Worm (Caenorhabditis elegans) whole organism, L4 larva: ENCODE data around the gene F40G9.14.
A peak's percentile ranks its signal among the peaks of the same experiment; 100 is the strongest.

Experiments used
- D1046.2 ChIP-seq: fragments of 200-800 bp; sonication (Bioruptor generic); IDR thresholded peaks from 2 replicates; pipeline ENCODE4 v1.3.6; 2022; ENCODE audit warnings: missing genetic modification characterization, missing compliant biosample characterization
- F37D6.2 ChIP-seq: sonication (generic microtip); optimal IDR thresholded peaks from 2 replicates; lab custom pipeline; 2016; ENCODE audit warnings: mild to moderate bottlenecking, missing genetic modification characterization, missing compliant biosample characterization
- F44E2.7 ChIP-seq: fragments of 200-800 bp; sonication (Bioruptor generic); IDR thresholded peaks from 2 replicates; pipeline ENCODE4 v2.1.2; 2022; ENCODE audit warnings: missing genetic modification characterization, missing compliant biosample characterization
- R02D3.7 ChIP-seq: fragments of 150-350 bp; sonication (generic microtip); optimal IDR thresholded peaks from 3 replicates; lab custom pipeline; 2014; ENCODE audit warnings: missing biosample characterization, missing genetic modification characterization
- T20F7.1 ChIP-seq: fragments of 200-800 bp; sonication (Bioruptor generic); optimal IDR thresholded peaks from 2 replicates; lab custom pipeline; 2018; ENCODE audit warnings: mild to moderate bottlenecking, missing genetic modification characterization, missing compliant biosample characterization
- T26A8.4 ChIP-seq: fragments of 200-800 bp; sonication (Bioruptor generic); IDR thresholded peaks from 2 replicates; pipeline ENCODE4 v1.3.6; 2022; ENCODE audit warnings: missing genetic modification characterization, missing compliant biosample characterization
- aha-1 ChIP-seq: fragments of 150-350 bp; peaks from one replicate; lab custom pipeline; 2014; ENCODE audit warnings: missing biosample characterization, missing genetic modification characterization
- aly-2 ChIP-seq: sonication (generic microtip); optimal IDR thresholded peaks from 2 replicates; lab custom pipeline; 2018; ENCODE audit warnings: missing biosample characterization, missing genetic modification characterization
- ama-1 ChIP-seq: fragments of 150-350 bp; optimal IDR thresholded peaks from 2 replicates; lab custom pipeline; 2014; ENCODE audit warnings: inconsistent platforms, mixed read lengths
- arid-1 ChIP-seq: fragments of 200-800 bp; sonication (Bioruptor generic); conservative IDR thresholded peaks from 2 replicates; pipeline ENCODE4 v1.3.6; 2022; ENCODE audit warnings: missing genetic modification reagents, missing genetic modification characterization, missing compliant biosample characterization
- ceh-28 ChIP-seq: fragments of 150-350 bp; optimal IDR thresholded peaks from 2 replicates; lab custom pipeline; 2014; ENCODE audit warnings: missing biosample characterization, missing genetic modification reagents, missing genetic modification characterization
- ceh-62 ChIP-seq: sonication (generic microtip); optimal IDR thresholded peaks from 2 replicates; lab custom pipeline; 2017; ENCODE audit warnings: missing biosample characterization, missing genetic modification characterization
- ceh-82 ChIP-seq: sonication (generic microtip); optimal IDR thresholded peaks from 2 replicates; lab custom pipeline; 2017; ENCODE audit warnings: missing biosample characterization, missing genetic modification characterization
- daf-16 ChIP-seq, 3 experiments: sonication (generic microtip); optimal IDR thresholded peaks; 2 replicates each; lab custom pipeline; 2016 to 2017; ENCODE audit warnings: missing genetic modification characterization in 3 of 3, missing genetic modification reagents in 3 of 3, mild to moderate bottlenecking in 2 of 3, missing compliant biosample characterization in 2 of 3, missing biosample characterization in 1 of 3, moderate library complexity in 1 of 3
- daf-8 ChIP-seq: fragments of 200-800 bp; sonication (Bioruptor generic); IDR thresholded peaks from 2 replicates; pipeline ENCODE4 v1.3.6; 2022; ENCODE audit warnings: missing genetic modification characterization, missing compliant biosample characterization
- dmd-6 ChIP-seq: fragments of 200-800 bp; sonication (Bioruptor generic); IDR thresholded peaks from 2 replicates; pipeline ENCODE4 v1.3.6; 2022; ENCODE audit warnings: missing genetic modification reagents, missing genetic modification characterization, missing compliant biosample characterization
- dmd-9 ChIP-seq: fragments of 200-800 bp; sonication (Bioruptor generic); IDR thresholded peaks from 2 replicates; pipeline ENCODE4 v1.3.6; 2022; ENCODE audit warnings: missing genetic modification reagents, missing genetic modification characterization, missing compliant biosample characterization
- dpl-1 ChIP-seq: fragments of 150-350 bp; optimal IDR thresholded peaks from 2 replicates; lab custom pipeline; 2014; ENCODE audit warnings: missing biosample characterization, missing genetic modification reagents, missing genetic modification characterization
- egl-27 ChIP-seq: sonication (generic microtip); optimal IDR thresholded peaks from 3 replicates; lab custom pipeline; 2017; ENCODE audit warnings: missing biosample characterization, missing genetic modification reagents, missing genetic modification characterization
- fkh-10 ChIP-seq: fragments of 150-350 bp; optimal IDR thresholded peaks from 2 replicates; lab custom pipeline; 2014; ENCODE audit warnings: missing biosample characterization, missing genetic modification reagents, missing genetic modification characterization
- hlh-30 ChIP-seq: sonication (generic microtip); optimal IDR thresholded peaks from 2 replicates; lab custom pipeline; 2017; ENCODE audit warnings: antibody characterized with exemption, mild to moderate bottlenecking, missing genetic modification characterization, missing compliant biosample characterization; ENCODE audit not compliant: insufficient read depth
- hmg-1.1 ChIP-seq: fragments of 200-800 bp; sonication (Bioruptor generic); IDR thresholded peaks from 2 replicates; pipeline ENCODE4 v1.3.6; 2022; ENCODE audit warnings: missing genetic modification reagents, missing genetic modification characterization, missing compliant biosample characterization
- lim-7 ChIP-seq: fragments of 200-800 bp; sonication (Bioruptor generic); IDR thresholded peaks from 2 replicates; pipeline ENCODE4 v1.3.6; 2022; ENCODE audit warnings: missing genetic modification characterization, missing compliant biosample characterization
- lin-1 ChIP-seq: fragments of 200-800 bp; sonication (Bioruptor generic); IDR thresholded peaks from 2 replicates; pipeline ENCODE4 v1.3.6; 2022; ENCODE audit warnings: missing genetic modification reagents, missing genetic modification characterization, missing compliant biosample characterization
- lin-13 ChIP-seq: fragments of 150-350 bp; optimal IDR thresholded peaks from 2 replicates; lab custom pipeline; 2014; ENCODE audit warnings: missing biosample characterization, missing genetic modification reagents, missing genetic modification characterization
- lin-39 ChIP-seq: fragments of 150-350 bp; optimal IDR thresholded peaks from 2 replicates; lab custom pipeline; 2014; ENCODE audit warnings: missing biosample characterization, missing genetic modification reagents, missing genetic modification characterization
- mxl-3 ChIP-seq: fragments of 200-800 bp; sonication (Bioruptor generic); optimal IDR thresholded peaks from 2 replicates; lab custom pipeline; 2018; ENCODE audit warnings: mild to moderate bottlenecking, missing genetic modification characterization, missing compliant biosample characterization
- nhr-28 ChIP-seq: fragments of 150-350 bp; optimal IDR thresholded peaks from 2 replicates; lab custom pipeline; 2014; ENCODE audit warnings: missing biosample characterization, missing genetic modification characterization
- nhr-76 ChIP-seq: fragments of 150-350 bp; optimal IDR thresholded peaks from 2 replicates; lab custom pipeline; 2014; ENCODE audit warnings: missing biosample characterization, missing genetic modification characterization
- php-3 ChIP-seq: fragments of 200-800 bp; sonication (Bioruptor generic); IDR thresholded peaks from 2 replicates; pipeline ENCODE4 v1.3.6; 2022; ENCODE audit warnings: missing genetic modification reagents, missing genetic modification characterization, missing compliant biosample characterization
- spr-3 ChIP-seq: fragments of 200-800 bp; sonication (Bioruptor generic); optimal IDR thresholded peaks from 2 replicates; lab custom pipeline; 2018; ENCODE audit warnings: mild to moderate bottlenecking, missing genetic modification characterization, missing compliant biosample characterization
- tag-97 ChIP-seq: fragments of 200-800 bp; sonication (Bioruptor generic); IDR thresholded peaks from 2 replicates; pipeline ENCODE4 v1.3.6; 2022; ENCODE audit warnings: missing genetic modification characterization, missing compliant biosample characterization
- tra-1 ChIP-seq: fragments of 200-800 bp; sonication (Bioruptor generic); IDR thresholded peaks from 2 replicates; pipeline ENCODE4 v1.3.6; 2022; ENCODE audit warnings: missing genetic modification reagents, missing genetic modification characterization, missing compliant biosample characterization
- unc-39 ChIP-seq: sonication (generic microtip); optimal IDR thresholded peaks from 2 replicates; lab custom pipeline; 2017; ENCODE audit warnings: missing biosample characterization, missing genetic modification characterization
- unc-62 ChIP-seq, 3 experiments: fragments of 150-350 bp in 1 of 3; sonication (generic microtip); optimal IDR thresholded peaks in 2 of 3; peaks in 1 of 3; 1 replicate in 1 of 3; 2 replicates in 2 of 3; lab custom pipeline; 2014 to 2017; ENCODE audit warnings: missing biosample characterization in 3 of 3, missing genetic modification characterization in 3 of 3, missing genetic modification reagents in 3 of 3, missing genotype in 1 of 3
- vab-7 ChIP-seq: fragments of 200-800 bp; sonication (Bioruptor generic); IDR thresholded peaks from 2 replicates; pipeline ENCODE4 v1.3.6; 2022; ENCODE audit warnings: missing genetic modification reagents, missing genetic modification characterization, missing compliant biosample characterization
- zfp-2 ChIP-seq: sonication (generic microtip); optimal IDR thresholded peaks from 2 replicates; lab custom pipeline; 2016; ENCODE audit warnings: mild to moderate bottlenecking, missing genetic modification characterization, missing compliant biosample characterization
- ztf-11 ChIP-seq: fragments of 150-350 bp; optimal IDR thresholded peaks from 2 replicates; lab custom pipeline; 2014; ENCODE audit warnings: missing biosample characterization, missing genetic modification characterization

F40G9.14 gene

ce11 chrIII:208793-209694, 31.4 kb upstream of the F40G9.14 start:
- TF ChIP-seq dmd-6 (GFP tag; lab: Robert Waterston, UW) (no peak), aha-1 (tag; lab: Kevin White, UChicago) (peak; percentile 94), ceh-82 (no peak), F37D6.2 (tag; lab: Kevin White, UChicago) (no peak), hlh-30 (no peak), arid-1 (no peak), daf-8 (GFP tag; lab: Robert Waterston, UW) (no peak), hmg-1.1 (no peak)

ce11 chrIII:207023-207422, 29.4 kb upstream of the F40G9.14 start, which contains the start of gene W10C4.1:
Gene W10C4.1 (minus strand): TSS chrIII:207123.
- TF ChIP-seq R02D3.7 (tag; lab: Kevin White, UChicago) (no peak), tag-97 (GFP tag; lab: Robert Waterston, UW) (no peak), aly-2 (tag; lab: Kevin White, UChicago) (no peak), nhr-28 (no peak), lin-1 (no peak), ceh-82 (no peak), lin-39 (no peak), dmd-9 (GFP tag; lab: Robert Waterston, UW) (no peak), ceh-62 (no peak), T26A8.4 (GFP tag; lab: Robert Waterston, UW) (no peak), ceh-28 (tag; lab: Kevin White, UChicago) (no peak), ama-1 (no peak)
- TF ChIP-seq, all 104 proteins: peak for 0

- TF ChIP-seq mxl-3 (GFP tag; lab: Kevin White, UChicago) (no peak), unc-39 (tag; lab: Kevin White, UChicago) (no peak), ceh-28 (tag; lab: Kevin White, UChicago) (peak; percentile 98), unc-62 (GFP tag; optimal IDR thresholded peaks at IDR 0.05 in 1 of 2; lab: Kevin White, UChicago) (peak in 1 of 2 experiments; percentile 53), unc-62 (tag; optimal IDR thresholded peaks at IDR 0.05; lab: Kevin White, UChicago) (no peak)
These were observed 26.3 kb upstream of the F40G9.14 start for ce11 chrIII:203953-204352.

ce11 chrIII:194160-194559, 16.5 kb upstream of the F40G9.14 start, which contains the start of gene F40G9.17:
Gene F40G9.17 (plus strand): TSS chrIII:194460.
- TF ChIP-seq ceh-28 (tag; lab: Kevin White, UChicago) (no peak), mxl-3 (GFP tag; lab: Kevin White, UChicago) (no peak), fkh-10 (GFP tag; lab: Kevin White, UChicago) (no peak), ztf-11 (tag; lab: Kevin White, UChicago) (no peak)

- TF ChIP-seq tag-97 (GFP tag; lab: Robert Waterston, UW) (no peak), vab-7 (GFP tag; lab: Robert Waterston, UW) (no peak), daf-16 (GFP tag; optimal IDR thresholded peaks at IDR 0.05; lab: Kevin White, UChicago) (no peak), daf-16 (tag; optimal IDR thresholded peaks at IDR 0.05; lab: Kevin White, UChicago) (no peak), lin-13 (GFP tag; lab: Kevin White, UChicago) (no peak), ceh-62 (no peak), D1046.2 (GFP tag; lab: Robert Waterston, UW) (no peak), spr-3 (no peak), aha-1 (tag; lab: Kevin White, UChicago) (no peak), tra-1 (GFP tag; lab: Robert Waterston, UW) (no peak), daf-8 (GFP tag; lab: Robert Waterston, UW) (no peak), zfp-2 (no peak), T20F7.1 (no peak), dpl-1 (no peak), hmg-1.1 (no peak), nhr-76 (tag; lab: Kevin White, UChicago) (no peak), F44E2.7 (GFP tag; lab: Robert Waterston, UW) (no peak), T26A8.4 (GFP tag; lab: Robert Waterston, UW) (no peak), lim-7 (GFP tag; lab: Robert Waterston, UW) (no peak), egl-27 (tag; lab: Kevin White, UChicago) (no peak), php-3 (GFP tag; lab: Robert Waterston, UW) (no peak)
These were observed 14.2 kb upstream of the F40G9.14 start, which contains the start of gene sec-20 for ce11 chrIII:191803-192202. Gene sec-20 (plus strand): TSS chrIII:192103.
